Fruit fly (Drosophila melanogaster): ENCODE results near the gene CG45099.

DNA sequence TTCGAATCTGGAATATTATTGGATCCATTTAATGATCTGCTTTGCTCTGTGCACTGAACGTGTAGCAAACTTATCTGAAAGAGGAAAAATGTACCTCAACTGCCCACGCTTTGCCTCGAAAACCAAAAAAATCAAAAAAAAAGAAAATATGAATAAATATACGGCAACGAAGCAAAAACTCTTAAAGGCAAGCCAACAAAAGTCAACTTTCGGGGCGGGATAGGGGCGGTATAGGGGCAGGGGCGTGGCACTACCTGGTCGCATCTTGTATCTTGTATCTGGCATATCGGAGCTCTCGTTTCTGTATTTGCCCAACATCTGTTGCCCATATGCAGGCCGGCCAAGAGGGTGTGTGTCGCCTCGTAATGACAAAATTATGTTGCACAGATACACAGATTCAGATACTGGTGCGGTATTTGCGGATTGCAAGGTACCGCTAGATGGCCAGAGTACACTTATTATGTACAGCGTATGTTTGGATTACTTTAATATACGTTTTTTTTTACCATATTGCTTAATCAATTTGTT lies 10.4 kb upstream of the CG45099 start:
- no peak for TF ChIP-seq Sox102F (GFP tag; optimal IDR thresholded peaks at IDR 0.05)
- no peak for TF ChIP-seq CG6808 (GFP tag; optimal IDR thresholded peaks at IDR 0.05)
- TF ChIP-seq Sox15 (GFP tag; optimal IDR thresholded peaks at IDR 0.05) = no peak
- no peak for TF ChIP-seq Ets96B (tag; optimal IDR thresholded peaks at IDR 0.05)
- TF ChIP-seq Gug (GFP tag; IDR thresholded peaks at IDR 0.05) = no peak
- no peak for TF ChIP-seq spab (GFP tag; optimal IDR thresholded peaks at IDR 0.05)
- TF ChIP-seq Hr39 (GFP tag; optimal IDR thresholded peaks at IDR 0.05) = no peak
- TF ChIP-seq achi (GFP tag; optimal IDR thresholded peaks at IDR 0.05) = no peak
